Worm (Caenorhabditis elegans) whole organism, L1 larva: ENCODE results near the gene W03G11.4.

ENCODE experiments used
- C04F5.9 ChIP-seq: sonication (generic microtip); optimal IDR thresholded peaks from 2 replicates; lab custom pipeline; 2016; ENCODE audit warnings: missing genetic modification characterization, missing compliant biosample characterization
- C16A3.4 ChIP-seq: fragments of 150-350 bp; optimal IDR thresholded peaks from 2 replicates; lab custom pipeline; 2014; ENCODE audit warnings: missing biosample characterization, missing genetic modification characterization
- aha-1 ChIP-seq: fragments of 150-350 bp; optimal IDR thresholded peaks from 2 replicates; lab custom pipeline; 2014; ENCODE audit warnings: missing biosample characterization, missing genetic modification characterization
- alr-1 ChIP-seq: fragments of 200-800 bp; sonication (Bioruptor generic); optimal IDR thresholded peaks from 2 replicates; lab custom pipeline; 2018; ENCODE audit warnings: borderline replicate concordance, mild to moderate bottlenecking, missing genetic modification characterization, missing compliant biosample characterization
- aly-2 ChIP-seq: fragments of 150-350 bp; optimal IDR thresholded peaks from 2 replicates; lab custom pipeline; 2014; ENCODE audit warnings: missing biosample characterization, missing genetic modification characterization
- blmp-1 ChIP-seq: fragments of 150-350 bp; optimal IDR thresholded peaks from 2 replicates; lab custom pipeline; 2014; ENCODE audit warnings: missing biosample characterization, missing genetic modification characterization
- ceh-63 ChIP-seq: fragments of 200-800 bp; sonication (Bioruptor generic); optimal IDR thresholded peaks from 2 replicates; lab custom pipeline; 2018; ENCODE audit warnings: mild to moderate bottlenecking, missing genetic modification characterization, missing compliant biosample characterization
- ceh-8 ChIP-seq: fragments of 200-800 bp; sonication (Bioruptor generic); optimal IDR thresholded peaks from 2 replicates; lab custom pipeline; 2018; ENCODE audit warnings: mild to moderate bottlenecking, missing genetic modification characterization, moderate library complexity, missing compliant biosample characterization
- ceh-88 ChIP-seq: fragments of 200-800 bp; sonication (Bioruptor generic); IDR thresholded peaks from 2 replicates; pipeline ENCODE4 v1.3.6; 2022; ENCODE audit warnings: missing genetic modification characterization, missing compliant biosample characterization
- ceh-90 ChIP-seq: sonication (generic microtip); optimal IDR thresholded peaks from 2 replicates; lab custom pipeline; 2016; ENCODE audit warnings: missing genetic modification characterization, missing compliant biosample characterization
- ces-1 ChIP-seq: fragments of 150-350 bp; optimal IDR thresholded peaks from 2 replicates; lab custom pipeline; 2014; ENCODE audit warnings: missing biosample characterization, missing genetic modification reagents, missing genetic modification characterization
- dsc-1 ChIP-seq: sonication (generic microtip); optimal IDR thresholded peaks from 2 replicates; lab custom pipeline; 2016; ENCODE audit warnings: mild to moderate bottlenecking, missing genetic modification characterization, missing compliant biosample characterization
- efl-3 ChIP-seq: fragments of 200-800 bp; sonication (Bioruptor generic); optimal IDR thresholded peaks from 2 replicates; lab custom pipeline; 2018; ENCODE audit warnings: mild to moderate bottlenecking, missing genetic modification characterization, missing compliant biosample characterization
- egl-13 ChIP-seq: sonication (generic microtip); optimal IDR thresholded peaks from 2 replicates; lab custom pipeline; 2016; ENCODE audit warnings: missing genotype, missing genetic modification reagents, missing genetic modification characterization, missing compliant biosample characterization
- egl-27 ChIP-seq, 2 experiments: fragments of 150-350 bp in 1 of 2; sonication (generic microtip); optimal IDR thresholded peaks; 3 replicates each; lab custom pipeline; 2017 to 2018; ENCODE audit warnings: missing biosample characterization in 2 of 2, missing genetic modification characterization in 2 of 2, missing genetic modification reagents in 2 of 2
- fkh-10 ChIP-seq: sonication (generic microtip); optimal IDR thresholded peaks from 2 replicates; lab custom pipeline; 2017; ENCODE audit warnings: missing biosample characterization, missing genetic modification reagents, missing genetic modification characterization
- fkh-8 ChIP-seq: sonication (generic microtip); optimal IDR thresholded peaks from 2 replicates; lab custom pipeline; 2016; ENCODE audit warnings: mild to moderate bottlenecking, missing genetic modification characterization, missing compliant biosample characterization
- grh-1 ChIP-seq: fragments of 200-800 bp; sonication (Bioruptor generic); IDR thresholded peaks from 2 replicates; pipeline ENCODE4 v1.3.6; 2022; ENCODE audit warnings: missing genetic modification reagents, missing genetic modification characterization, missing compliant biosample characterization
- hlh-17 ChIP-seq: fragments of 200-800 bp; sonication (Bioruptor generic); optimal IDR thresholded peaks from 2 replicates; lab custom pipeline; 2018; ENCODE audit warnings: missing genetic modification characterization, mild to moderate bottlenecking, missing compliant biosample characterization, moderate library complexity, borderline replicate concordance
- hlh-4 ChIP-seq: sonication (generic microtip); optimal IDR thresholded peaks from 2 replicates; lab custom pipeline; 2016; ENCODE audit warnings: mild to moderate bottlenecking, missing genetic modification characterization, missing compliant biosample characterization
- irx-1 ChIP-seq: sonication (generic microtip); optimal IDR thresholded peaks from 2 replicates; lab custom pipeline; 2016; ENCODE audit warnings: missing genetic modification characterization, missing compliant biosample characterization
- lin-13 ChIP-seq: fragments of 150-350 bp; optimal IDR thresholded peaks from 2 replicates; lab custom pipeline; 2014; ENCODE audit warnings: missing biosample characterization, missing genetic modification reagents, missing genetic modification characterization
- lin-14 ChIP-seq: fragments of 200-800 bp; sonication (Bioruptor generic); optimal IDR thresholded peaks from 2 replicates; lab custom pipeline; 2018; ENCODE audit warnings: mild to moderate bottlenecking, missing genetic modification characterization, moderate library complexity, missing compliant biosample characterization
- mef-2 ChIP-seq: fragments of 150-350 bp; optimal IDR thresholded peaks from 2 replicates; lab custom pipeline; 2014; ENCODE audit warnings: missing biosample characterization, missing genetic modification characterization
- nhr-237 ChIP-seq: fragments of 150-350 bp; optimal IDR thresholded peaks from 2 replicates; lab custom pipeline; 2014; ENCODE audit warnings: missing biosample characterization, missing genetic modification characterization
- nhr-71 ChIP-seq: sonication (generic microtip); optimal IDR thresholded peaks from 2 replicates; lab custom pipeline; 2016; ENCODE audit warnings: mild to moderate bottlenecking, missing genetic modification characterization, moderate library complexity, missing compliant biosample characterization
- nhr-76 ChIP-seq: sonication (generic microtip); optimal IDR thresholded peaks from 2 replicates; lab custom pipeline; 2017; ENCODE audit warnings: missing biosample characterization, missing genetic modification characterization
- nhr-84 ChIP-seq: sonication (generic microtip); optimal IDR thresholded peaks from 2 replicates; lab custom pipeline; 2017; ENCODE audit warnings: missing biosample characterization, missing genetic modification characterization
- nhr-85 ChIP-seq: sonication (generic microtip); peaks from one replicate; lab custom pipeline; 2016; ENCODE audit warnings: missing genetic modification characterization, inconsistent platforms, missing compliant biosample characterization
- pax-3 ChIP-seq: fragments of 200-800 bp; sonication (Bioruptor generic); optimal IDR thresholded peaks from 2 replicates; lab custom pipeline; 2018; ENCODE audit warnings: mild to moderate bottlenecking, missing genetic modification characterization, moderate library complexity, missing compliant biosample characterization
- snu-23 ChIP-seq: sonication (generic microtip); optimal IDR thresholded peaks from 2 replicates; lab custom pipeline; 2016; ENCODE audit warnings: missing genetic modification characterization, missing compliant biosample characterization
- sptf-1 ChIP-seq: fragments of 150-350 bp; optimal IDR thresholded peaks from 2 replicates; lab custom pipeline; 2014; ENCODE audit warnings: missing biosample characterization, missing genetic modification characterization
- sup-37 ChIP-seq: fragments of 200-800 bp; sonication (Bioruptor generic); optimal IDR thresholded peaks from 2 replicates; lab custom pipeline; 2018; ENCODE audit warnings: mild to moderate bottlenecking, missing genetic modification characterization, missing compliant biosample characterization
- tbx-2 ChIP-seq: sonication (generic microtip); optimal IDR thresholded peaks from 2 replicates; lab custom pipeline; 2016; ENCODE audit warnings: missing genetic modification characterization, missing compliant biosample characterization
- unc-30 ChIP-seq: sonication (generic microtip); optimal IDR thresholded peaks from 2 replicates; lab custom pipeline; 2017; ENCODE audit warnings: missing biosample characterization, missing genetic modification characterization
- unc-62 ChIP-seq: fragments of 150-350 bp; optimal IDR thresholded peaks from 2 replicates; lab custom pipeline; 2014; ENCODE audit warnings: missing biosample characterization, missing genetic modification reagents, missing genetic modification characterization
- unc-86 ChIP-seq: sonication (generic microtip); optimal IDR thresholded peaks from 2 replicates; lab custom pipeline; 2016; ENCODE audit warnings: missing genetic modification characterization, missing compliant biosample characterization
- unc-98 ChIP-seq: fragments of 200-800 bp; sonication (Bioruptor generic); IDR thresholded peaks from 2 replicates; pipeline ENCODE4 v1.3.6; 2022; ENCODE audit warnings: missing genetic modification characterization, missing compliant biosample characterization
- zag-1 ChIP-seq: fragments of 150-350 bp; optimal IDR thresholded peaks from 2 replicates; lab custom pipeline; 2014; ENCODE audit warnings: missing biosample characterization, missing genetic modification characterization
- ztf-11 ChIP-seq, 2 experiments: sonication (generic microtip); optimal IDR thresholded peaks; 2 replicates each; lab custom pipeline; 2016 to 2017; ENCODE audit warnings: missing genetic modification characterization in 2 of 2, missing biosample characterization in 1 of 2, missing compliant biosample characterization in 1 of 2

The W03G11.4 gene

DNA sequence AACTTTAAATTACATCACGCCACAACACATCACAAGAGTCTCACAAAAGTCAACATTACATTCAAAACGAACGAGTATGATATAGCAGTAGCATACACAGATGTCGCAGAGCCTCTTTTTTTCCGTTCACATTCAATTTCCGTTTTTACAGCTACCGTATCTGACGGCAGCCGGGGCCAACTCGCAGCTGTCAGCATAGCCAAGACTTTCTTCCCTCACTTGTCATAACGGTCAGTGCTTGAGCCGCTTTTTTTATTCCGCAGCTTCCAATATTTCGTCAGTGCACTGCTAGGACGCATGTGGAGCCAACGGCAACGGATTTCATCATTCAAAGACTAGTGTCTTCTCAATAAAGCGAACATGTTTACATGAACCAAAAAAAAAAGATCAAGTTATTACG is 1.0 kb upstream of the W03G11.4 start:
- no peak for TF ChIP-seq sptf-1 (tag; lab: Kevin White, UChicago)
- no peak for TF ChIP-seq ceh-8 (GFP tag; lab: Kevin White, UChicago)
- no peak for TF ChIP-seq unc-62 (GFP tag; lab: Kevin White, UChicago)
- no peak for TF ChIP-seq alr-1 (tag; lab: Kevin White, UChicago)
- TF ChIP-seq efl-3, result no peak
- TF ChIP-seq tbx-2 (tag; lab: Kevin White, UChicago), result no peak
- no peak for TF ChIP-seq egl-13 (tag; lab: Kevin White, UChicago)

DNA sequence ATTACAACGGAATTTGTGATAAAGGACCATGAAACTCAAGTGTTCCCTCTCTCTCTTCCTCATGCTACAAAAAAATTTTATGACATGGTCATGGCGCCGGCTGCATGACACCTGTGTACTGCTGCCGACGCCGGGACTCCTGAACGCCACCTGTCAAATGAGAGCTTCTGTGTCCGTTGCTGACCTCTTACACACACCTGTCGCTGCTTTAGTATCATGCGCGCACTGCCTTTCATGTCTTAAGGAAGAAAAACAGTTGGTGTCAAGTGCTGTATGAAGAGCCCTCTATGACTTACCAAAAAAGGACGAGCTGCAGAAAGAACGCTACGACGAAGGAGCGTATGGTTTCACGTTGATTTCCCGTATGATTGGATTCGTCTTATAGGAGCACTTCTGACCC is 322 bp downstream of the W03G11.4 start:
- TF ChIP-seq dsc-1 (no peak), egl-13 (tag; lab: Kevin White, UChicago) (no peak), ztf-11 (tag; optimal IDR thresholded peaks at IDR 0.05; lab: Kevin White, UChicago) (peak in 1 of 2 experiments; percentile 46), hlh-17 (GFP tag; lab: Kevin White, UChicago) (no peak), alr-1 (tag; lab: Kevin White, UChicago) (no peak), fkh-10 (GFP tag; lab: Kevin White, UChicago) (no peak)

DNA sequence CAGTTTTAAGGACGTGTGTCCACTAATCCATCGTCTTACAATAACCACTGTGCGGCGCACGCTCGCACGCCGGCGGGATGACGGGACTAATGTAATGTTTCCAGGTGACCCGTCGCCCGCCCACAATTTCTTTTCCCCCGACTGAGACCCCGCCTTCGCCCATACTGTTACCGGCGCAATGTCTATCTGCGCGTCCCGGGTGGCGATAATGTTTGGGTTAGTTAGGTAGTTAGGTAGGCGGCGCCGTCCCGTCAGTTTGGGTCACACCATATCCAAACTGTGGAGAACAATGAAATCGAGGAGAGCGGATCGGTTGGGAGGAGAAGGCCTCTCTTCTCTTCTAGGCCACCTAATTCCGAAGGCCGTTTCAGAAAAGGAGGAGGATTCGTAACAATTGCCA is 6.6 kb downstream of the W03G11.4 start:
- no peak for TF ChIP-seq nhr-76 (tag; lab: Kevin White, UChicago)
- TF ChIP-seq ztf-11 (tag; optimal IDR thresholded peaks at IDR 0.05; lab: Kevin White, UChicago), result peak in 1 of 2 experiments; percentile 5
- TF ChIP-seq pax-3 (tag; lab: Kevin White, UChicago), result no peak
- peak; percentile 14 for TF ChIP-seq dsc-1

DNA sequence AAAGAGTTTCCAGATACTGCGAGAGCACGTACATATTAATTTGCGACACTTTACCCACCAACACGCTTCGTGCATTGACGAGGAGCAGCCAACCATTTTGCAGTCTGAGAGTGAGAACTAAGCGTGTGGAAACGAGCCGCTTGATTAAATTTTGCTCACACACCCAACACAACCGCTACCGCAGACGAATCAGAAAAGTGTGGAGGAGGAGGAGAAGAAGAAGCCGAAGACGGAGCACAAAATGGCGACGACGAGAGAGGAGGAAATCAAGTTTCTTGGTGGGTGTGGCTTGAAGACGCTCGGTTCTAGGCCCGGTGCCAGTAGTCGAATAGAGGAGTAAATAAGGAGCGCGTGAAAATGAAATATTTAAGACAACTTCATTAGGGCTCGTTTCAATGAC is 10.1 kb downstream of the W03G11.4 start:
- no peak for TF ChIP-seq blmp-1 (tag; lab: Kevin White, UChicago)
- TF ChIP-seq egl-27 (tag; optimal IDR thresholded peaks at IDR 0.05; lab: Kevin White, UChicago), result no peak
- no peak for TF ChIP-seq snu-23 (GFP tag; lab: Kevin White, UChicago)
- TF ChIP-seq hlh-4 (tag; lab: Kevin White, UChicago), result no peak
- peak; percentile 60 for TF ChIP-seq fkh-10 (GFP tag; lab: Kevin White, UChicago)
- no peak for TF ChIP-seq aly-2 (tag; lab: Kevin White, UChicago)
- no peak for TF ChIP-seq mef-2
- peak; percentile 17 for TF ChIP-seq ceh-63 (GFP tag; lab: Kevin White, UChicago)
- no peak for TF ChIP-seq nhr-237 (tag; lab: Kevin White, UChicago)
- TF ChIP-seq unc-86 (tag; lab: Kevin White, UChicago), result peak; percentile 13
- no peak for TF ChIP-seq nhr-71 (tag; lab: Kevin White, UChicago)
- no peak for TF ChIP-seq ceh-88
- TF ChIP-seq nhr-85 (tag; lab: Kevin White, UChicago), result no peak
- TF ChIP-seq aha-1, result no peak
- TF ChIP-seq egl-13 (tag; lab: Kevin White, UChicago), result no peak
- no peak for TF ChIP-seq nhr-84 (tag; lab: Kevin White, UChicago)
- TF ChIP-seq ces-1 (GFP tag; lab: Kevin White, UChicago), result peak; percentile 79
- TF ChIP-seq C04F5.9, result no peak
- TF ChIP-seq grh-1 (GFP tag; lab: Robert Waterston, UW), result no peak
- TF ChIP-seq unc-98, result no peak
- no peak for TF ChIP-seq hlh-17 (GFP tag; lab: Kevin White, UChicago)
- TF ChIP-seq sup-37, result no peak
- no peak for TF ChIP-seq C16A3.4 (tag; lab: Kevin White, UChicago)
- peak; percentile 25 for TF ChIP-seq dsc-1
- no peak for TF ChIP-seq zag-1 (tag; lab: Kevin White, UChicago)
- TF ChIP-seq ceh-90, result no peak
- no peak for TF ChIP-seq irx-1 (tag; lab: Kevin White, UChicago)
- peak; percentile 62 for TF ChIP-seq lin-14 (GFP tag; lab: Kevin White, UChicago)
- peak; percentile 66 for TF ChIP-seq fkh-8 (tag; lab: Kevin White, UChicago)
- no peak for TF ChIP-seq lin-13 (GFP tag; lab: Kevin White, UChicago)
- TF ChIP-seq unc-30 (tag; lab: Kevin White, UChicago), result no peak
- no peak for TF ChIP-seq nhr-76 (tag; lab: Kevin White, UChicago)
- TF ChIP-seq, all 84 proteins: peak for 7
